Fruit fly (Drosophila melanogaster): ENCODE data around the gene tHMG2.

Gene tHMG2

dm6 chr3R:22491088-22491879 is 1.5 kb upstream of the tHMG2 start, which contains the start of the genes CCT1 and tHMG1 (continued):
- TF ChIP-seq ATbp (GFP tag; optimal IDR thresholded peaks at IDR 0.05), result no peak
- no peak for TF ChIP-seq usp (GFP tag; optimal IDR thresholded peaks at IDR 0.05)
- TF ChIP-seq stc (GFP tag; IDR thresholded peaks at IDR 0.05), result no peak
- no peak for TF ChIP-seq Stat92E (GFP tag; optimal IDR thresholded peaks at IDR 0.05)
- peak; percentile 87 for TF ChIP-seq amos (GFP tag; IDR thresholded peaks at IDR 0.05; ENCODE audit: partially characterized antibody)
- TF ChIP-seq ems (GFP tag; optimal IDR thresholded peaks at IDR 0.05), result no peak
- TF ChIP-seq CG34224 (GFP tag; IDR thresholded peaks at IDR 0.05; ENCODE audit: partially characterized antibody), result peak; percentile 97
- peak; percentile 87 for TF ChIP-seq Sry-δ (GFP tag; optimal IDR thresholded peaks at IDR 0.05)
- no peak for TF ChIP-seq tap (tag; optimal IDR thresholded peaks at IDR 0.05)
- TF ChIP-seq CG30403 (GFP tag; optimal IDR thresholded peaks at IDR 0.05), result peak; percentile 6
- peak; percentile 17 for TF ChIP-seq CG17186 (GFP tag; optimal IDR thresholded peaks at IDR 0.05)
- TF ChIP-seq Hr39 (optimal IDR thresholded peaks at IDR 0.05), result no peak
- no peak for TF ChIP-seq CG6765 (GFP tag; optimal IDR thresholded peaks at IDR 0.05)
- peak; percentile 95 for TF ChIP-seq CG14860 (GFP tag; IDR thresholded peaks at IDR 0.05; ENCODE audit: partially characterized antibody)
- peak; percentile 53; the same call in 2 of the 3 replicates for TF ChIP-seq row (GFP tag; IDR thresholded peaks at IDR 0.05)
- TF ChIP-seq CG13296 (GFP tag; optimal IDR thresholded peaks at IDR 0.05), result peak; percentile 20
- TF ChIP-seq pita (GFP tag; optimal IDR thresholded peaks at IDR 0.05), result no peak
- TF ChIP-seq gsb-n (tag; optimal IDR thresholded peaks at IDR 0.05), result no peak
- no peak for TF ChIP-seq az2 (GFP tag; optimal IDR thresholded peaks at IDR 0.05)
- no peak for TF ChIP-seq CG2199 (GFP tag; IDR thresholded peaks at IDR 0.05)
- TF ChIP-seq mam (GFP tag; optimal IDR thresholded peaks at IDR 0.05), result no peak
- TF ChIP-seq CG4854 (GFP tag; optimal IDR thresholded peaks at IDR 0.05), result no peak
- peak; percentile 5 for TF ChIP-seq Lhr (GFP tag; optimal IDR thresholded peaks at IDR 0.05)
- no peak for TF ChIP-seq CG2678 (tag; optimal IDR thresholded peaks at IDR 0.05)
- no peak for TF ChIP-seq CG7987 (GFP tag; optimal IDR thresholded peaks at IDR 0.05)
- TF ChIP-seq CG8478 (optimal IDR thresholded peaks at IDR 0.05), result no peak
- TF ChIP-seq grn (GFP tag; optimal IDR thresholded peaks at IDR 0.05), result no peak
- no peak for TF ChIP-seq Hey (tag; optimal IDR thresholded peaks at IDR 0.05)
- TF ChIP-seq Adf1 (GFP tag; IDR thresholded peaks at IDR 0.05), result no peak
- no peak for TF ChIP-seq tin (GFP tag; optimal IDR thresholded peaks at IDR 0.05)
- no peak for TF ChIP-seq CG7372 (GFP tag; IDR thresholded peaks at IDR 0.05)
- TF ChIP-seq ftz-f1 (GFP tag; optimal IDR thresholded peaks at IDR 0.05), result no peak
- TF ChIP-seq CG7556 (GFP tag; optimal IDR thresholded peaks at IDR 0.05), result no peak
- no peak for TF ChIP-seq CG4730 (GFP tag; IDR thresholded peaks at IDR 0.05)
- peak; percentile 95 for TF ChIP-seq knrl (GFP tag; IDR thresholded peaks at IDR 0.05; ENCODE audit: partially characterized antibody)
- no peak for TF ChIP-seq CG10147 (GFP tag; optimal IDR thresholded peaks at IDR 0.05)
- no peak for TF ChIP-seq Hr78 (GFP tag; optimal IDR thresholded peaks at IDR 0.05)
- no peak for TF ChIP-seq da (GFP tag; optimal IDR thresholded peaks at IDR 0.05)
- peak; percentile 28 for TF ChIP-seq CG12391 (tag; optimal IDR thresholded peaks at IDR 0.05)
- TF ChIP-seq nau (GFP tag; optimal IDR thresholded peaks at IDR 0.05), result no peak
- no peak for TF ChIP-seq Kr (GFP tag; optimal IDR thresholded peaks at IDR 0.05)
- TF ChIP-seq sens (GFP tag), result no peak
- TF ChIP-seq CG1233 (GFP tag; optimal IDR thresholded peaks at IDR 0.05), result no peak
- TF ChIP-seq CG12155 (GFP tag; optimal IDR thresholded peaks at IDR 0.05), result no peak
- TF ChIP-seq oc (tag; optimal IDR thresholded peaks at IDR 0.05), result no peak
- TF ChIP-seq CG42726 (GFP tag; IDR thresholded peaks at IDR 0.05; ENCODE audit: partially characterized antibody), result peak; percentile 67; the same call in 1 of the 2 replicates
- no peak for TF ChIP-seq CG18476 (GFP tag; optimal IDR thresholded peaks at IDR 0.05)
- TF ChIP-seq CG31224 (GFP tag; IDR thresholded peaks at IDR 0.05), result no peak
- no peak for TF ChIP-seq chn (GFP tag; optimal IDR thresholded peaks at IDR 0.05)
- TF ChIP-seq insv (GFP tag; optimal IDR thresholded peaks at IDR 0.05), result no peak
